Worm (Caenorhabditis elegans) whole organism, L2 larva: ENCODE data around the gene T28A8.6.

Experiments
- C34F6.9 ChIP-seq: fragments of 150-350 bp; optimal IDR thresholded peaks from 2 replicates; lab custom pipeline; 2014; ENCODE audit warnings: missing biosample characterization, missing genetic modification characterization
- F13H6.1 ChIP-seq: sonication (generic microtip); optimal IDR thresholded peaks from 2 replicates; lab custom pipeline; 2016; ENCODE audit warnings: missing genetic modification characterization, missing compliant biosample characterization
- ama-1 ChIP-seq: fragments of 150-350 bp; optimal IDR thresholded peaks from 2 replicates; lab custom pipeline; 2018; ENCODE audit warnings: inconsistent platforms
- blmp-1 ChIP-seq: sonication (generic microtip); optimal IDR thresholded peaks from 2 replicates; lab custom pipeline; 2017; ENCODE audit warnings: missing genetic modification characterization, mild to moderate bottlenecking, missing compliant biosample characterization, antibody characterized with exemption, moderate library complexity; ENCODE audit not compliant: insufficient read depth
- ceh-16 ChIP-seq: fragments of 150-350 bp; optimal IDR thresholded peaks from 2 replicates; lab custom pipeline; 2014; ENCODE audit warnings: missing biosample characterization, missing genetic modification characterization
- crh-2 ChIP-seq: sonication (generic microtip); optimal IDR thresholded peaks from 2 replicates; lab custom pipeline; 2017; ENCODE audit warnings: missing biosample characterization, missing genetic modification characterization
- dmd-4 ChIP-seq: sonication (generic microtip); optimal IDR thresholded peaks from 2 replicates; lab custom pipeline; 2017; ENCODE audit warnings: missing biosample characterization, missing genetic modification characterization
- egl-27 ChIP-seq: sonication (generic microtip); optimal IDR thresholded peaks from 3 replicates; lab custom pipeline; 2017; ENCODE audit warnings: missing biosample characterization, missing genetic modification reagents, missing genetic modification characterization
- fos-1 ChIP-seq: fragments of 150-350 bp; optimal IDR thresholded peaks from 2 replicates; lab custom pipeline; 2014; ENCODE audit warnings: missing biosample characterization, missing genetic modification characterization
- gmeb-1 ChIP-seq: fragments of 150-350 bp; optimal IDR thresholded peaks from 2 replicates; lab custom pipeline; 2014; ENCODE audit warnings: missing biosample characterization, missing genetic modification characterization
- lin-13 ChIP-seq: fragments of 150-350 bp; optimal IDR thresholded peaks from 2 replicates; lab custom pipeline; 2014; ENCODE audit warnings: missing biosample characterization, missing genetic modification reagents, missing genetic modification characterization
- lsy-2 ChIP-seq, 2 experiments: fragments of 150-350 bp in 1 of 2; sonication (generic microtip) in 1 of 2; optimal IDR thresholded peaks; 2 replicates each; lab custom pipeline; 2014 to 2017; ENCODE audit warnings: missing biosample characterization in 2 of 2, missing genetic modification characterization in 2 of 2
- mab-5 ChIP-seq: fragments of 150-350 bp; optimal IDR thresholded peaks from 2 replicates; lab custom pipeline; 2014; ENCODE audit warnings: missing biosample characterization, missing genetic modification characterization
- mdl-1 ChIP-seq, 2 experiments: fragments of 150-350 bp in 1 of 2; sonication (generic microtip) in 1 of 2; optimal IDR thresholded peaks; 2 replicates each; lab custom pipeline; 2017; ENCODE audit warnings: missing biosample characterization in 2 of 2, missing genetic modification characterization in 2 of 2
- nhr-10 ChIP-seq: sonication (generic microtip); optimal IDR thresholded peaks from 2 replicates; lab custom pipeline; 2017; ENCODE audit warnings: missing biosample characterization, missing genetic modification characterization
- nhr-12 ChIP-seq: fragments of 150-350 bp; optimal IDR thresholded peaks from 2 replicates; lab custom pipeline; 2014; ENCODE audit warnings: missing biosample characterization, missing genetic modification characterization
- nhr-129 ChIP-seq: fragments of 150-350 bp; optimal IDR thresholded peaks from 2 replicates; lab custom pipeline; 2014; ENCODE audit warnings: missing biosample characterization, missing genetic modification characterization
- nhr-25 ChIP-seq: fragments of 150-350 bp; sonication (generic microtip); optimal IDR thresholded peaks from 3 replicates; lab custom pipeline; 2014; ENCODE audit warnings: missing biosample characterization, missing genetic modification characterization
- peb-1 ChIP-seq: fragments of 150-350 bp; optimal IDR thresholded peaks from 2 replicates; lab custom pipeline; 2014; ENCODE audit warnings: missing biosample characterization, missing genetic modification characterization
- sem-4 ChIP-seq: fragments of 150-350 bp; optimal IDR thresholded peaks from 2 replicates; lab custom pipeline; 2014; ENCODE audit warnings: missing biosample characterization, missing genetic modification reagents, missing genetic modification characterization
- skn-1 ChIP-seq: sonication (generic microtip); optimal IDR thresholded peaks from 2 replicates; lab custom pipeline; 2017; ENCODE audit warnings: missing biosample characterization, missing genetic modification characterization
- sma-3 ChIP-seq: sonication (generic microtip); optimal IDR thresholded peaks from 2 replicates; lab custom pipeline; 2016; ENCODE audit warnings: missing genetic modification reagents, missing genetic modification characterization, missing compliant biosample characterization
- sma-9 ChIP-seq, 2 experiments: fragments of 150-350 bp in 1 of 2; sonication (generic microtip) in 1 of 2; optimal IDR thresholded peaks; 2 replicates each; lab custom pipeline; 2014 to 2016; ENCODE audit warnings: missing genetic modification characterization in 2 of 2, mild to moderate bottlenecking in 1 of 2, missing biosample characterization in 1 of 2, missing compliant biosample characterization in 1 of 2, missing genetic modification reagents in 1 of 2, moderate library complexity in 1 of 2
- unc-55 ChIP-seq: fragments of 150-350 bp; sonication (generic microtip); optimal IDR thresholded peaks from 3 replicates; lab custom pipeline; 2014; ENCODE audit warnings: missing biosample characterization, missing genetic modification reagents, missing genetic modification characterization
- ztf-4 ChIP-seq: fragments of 150-350 bp; optimal IDR thresholded peaks from 2 replicates; lab custom pipeline; 2014; ENCODE audit warnings: missing biosample characterization, missing genetic modification characterization

Gene T28A8.6

ce11 chrIII:13546537-13546936 is 47.5 kb downstream of the T28A8.6 start, which contains the start of gene Y76A2B.4:
Y76A2B.4 (minus strand) TSS chrIII:13546777.
- TF ChIP-seq nhr-129 (tag; lab: Kevin White, UChicago) (no peak), ceh-16 (no peak), egl-27 (tag; lab: Kevin White, UChicago) (no peak), ama-1 (peak; percentile 9), mab-5 (no peak), C34F6.9 (no peak), lsy-2 (tag; optimal IDR thresholded peaks at IDR 0.05; lab: Kevin White, UChicago) (peak in 1 of 2 experiments; percentile 36), lin-13 (GFP tag; lab: Kevin White, UChicago) (no peak), skn-1 (tag; lab: Kevin White, UChicago) (no peak)

ce11 chrIII:13548982-13549381 is 50.0 kb downstream of the T28A8.6 start, which contains the start of gene mmad-1:
mmad-1 (minus strand) TSS chrIII:13549005.
- TF ChIP-seq dmd-4 (tag; lab: Kevin White, UChicago) (no peak), lin-13 (GFP tag; lab: Kevin White, UChicago) (no peak), blmp-1 (tag; lab: Kevin White, UChicago) (peak; percentile 76), mdl-1 (tag; optimal IDR thresholded peaks at IDR 0.05; lab: Kevin White, UChicago) (no peak), nhr-25 (tag; lab: Kevin White, UChicago) (peak; percentile 43), unc-55 (GFP tag; lab: Kevin White, UChicago) (peak; percentile 61), sem-4 (tag; lab: Kevin White, UChicago) (peak; percentile 16), nhr-10 (tag; lab: Kevin White, UChicago) (no peak), ama-1 (peak; percentile 26), C34F6.9 (peak; percentile 69), F13H6.1 (tag; lab: Kevin White, UChicago) (peak; percentile 33), lsy-2 (tag; optimal IDR thresholded peaks at IDR 0.05; lab: Kevin White, UChicago) (peak in 1 of 2 experiments; percentile 67), fos-1 (tag; lab: Kevin White, UChicago) (peak; percentile 55), gmeb-1 (tag; lab: Kevin White, UChicago) (peak; percentile 22), nhr-129 (tag; lab: Kevin White, UChicago) (peak; percentile 59), sma-3 (GFP tag; lab: Kevin White, UChicago) (peak; percentile 59), crh-2 (peak; percentile 72), sma-9 (GFP tag; optimal IDR thresholded peaks at IDR 0.05; lab: Kevin White, UChicago) (peak; percentile 37), sma-9 (tag; optimal IDR thresholded peaks at IDR 0.05; lab: Kevin White, UChicago) (no peak), ztf-4 (tag; lab: Kevin White, UChicago) (peak; percentile 32)

DNA sequence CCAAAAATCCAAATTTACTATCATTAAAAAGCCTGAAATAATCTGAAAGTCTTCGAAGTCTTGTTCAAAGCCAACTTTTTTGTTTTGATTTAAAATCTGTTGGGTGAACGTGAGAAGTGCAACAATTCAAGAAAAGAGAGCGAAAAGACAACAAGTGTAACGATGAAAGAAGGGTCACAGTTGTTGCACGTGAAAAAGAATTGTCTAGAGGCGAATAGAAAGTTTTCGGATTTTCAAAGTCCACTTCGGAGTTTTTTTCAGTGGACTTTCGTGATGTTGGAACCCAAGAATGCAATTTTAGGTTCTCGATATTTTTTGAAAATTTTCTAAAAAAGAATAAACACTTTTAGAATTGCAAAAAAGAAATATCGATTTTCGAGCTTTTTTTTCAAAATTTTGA is 51.0 kb downstream of the T28A8.6 start:
- TF ChIP-seq sem-4 (tag; lab: Kevin White, UChicago) (no peak), nhr-12 (tag; lab: Kevin White, UChicago) (no peak), lsy-2 (tag; optimal IDR thresholded peaks at IDR 0.05; lab: Kevin White, UChicago) (peak in 1 of 2 experiments; percentile 9), peb-1 (no peak), egl-27 (tag; lab: Kevin White, UChicago) (no peak), ceh-16 (no peak), fos-1 (tag; lab: Kevin White, UChicago) (no peak), ama-1 (peak; percentile 32), nhr-129 (tag; lab: Kevin White, UChicago) (peak; percentile 9)
